Worm (Caenorhabditis elegans): ENCODE data around the gene C56G3.2.

DNA sequence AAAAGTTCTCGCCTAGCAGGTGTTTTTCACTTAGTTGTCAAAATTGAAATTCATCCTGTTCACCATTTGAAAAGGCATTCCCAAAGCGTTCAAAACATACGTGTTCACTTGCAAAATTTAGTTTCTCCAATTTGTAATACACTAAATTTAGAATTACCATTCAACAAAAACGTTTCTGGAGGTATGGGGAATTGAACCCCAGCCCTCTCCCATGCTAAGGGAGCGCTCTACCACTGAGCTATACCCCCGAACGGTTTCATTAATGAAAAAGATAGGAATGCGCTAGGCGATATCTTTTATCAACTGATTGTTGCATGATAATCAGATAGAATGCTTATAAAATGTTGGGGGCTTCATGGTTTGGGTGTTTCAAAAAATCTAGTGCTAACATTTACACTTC, 13.2 kb downstream of the C56G3.2 start:
- no peak for TF ChIP-seq mdl-1 (tag; optimal IDR thresholded peaks at IDR 0.05)
- TF ChIP-seq unc-62 (GFP tag; optimal IDR thresholded peaks at IDR 0.05), result no peak
- TF ChIP-seq Y55F3AM.14 (GFP tag; optimal IDR thresholded peaks at IDR 0.05), result no peak
- TF ChIP-seq lin-39 (tag; optimal IDR thresholded peaks at IDR 0.05), result no peak
- TF ChIP-seq elt-1 (tag; optimal IDR thresholded peaks at IDR 0.05), result no peak
- no peak for TF ChIP-seq sma-9 (GFP tag; optimal IDR thresholded peaks at IDR 0.05)
- TF ChIP-seq sma-9 (tag; optimal IDR thresholded peaks at IDR 0.05), result no peak
- no peak for TF ChIP-seq ceh-16 (tag; optimal IDR thresholded peaks at IDR 0.05)
- TF ChIP-seq lsy-2 (tag; optimal IDR thresholded peaks at IDR 0.05), result no peak
